Fruit fly (Drosophila melanogaster) whole organism, embryonic: ENCODE measurements around the gene Rrp1.

ENCODE experiments used
- CG1024 ChIP-seq: fragments of 200-800 bp; sonication (Bioruptor generic); IDR thresholded peaks from 2 replicates; pipeline ENCODE4 v1.3.6; 2022; ENCODE audit warnings: missing biosample characterization, missing genetic modification characterization
- CG10959 ChIP-seq: fragments of 200-800 bp; sonication (Bioruptor generic); IDR thresholded peaks from 2 replicates; pipeline ENCODE4 v1.3.6; 2022; ENCODE audit warnings: missing biosample characterization, missing genetic modification characterization
- CG12155 ChIP-seq: fragments of 200-800 bp; sonication (Bioruptor generic); optimal IDR thresholded peaks from 3 replicates; lab custom pipeline; 2016; ENCODE audit warnings: missing biosample characterization, missing genetic modification characterization
- CG14441 ChIP-seq: fragments of 200-800 bp; sonication (Bioruptor generic); IDR thresholded peaks from 2 replicates; pipeline ENCODE4 v1.3.6; 2022; ENCODE audit warnings: missing biosample characterization, missing genetic modification characterization
- CG15073 ChIP-seq: fragments of 200-800 bp; sonication (Bioruptor generic); optimal IDR thresholded peaks from 2 replicates; lab custom pipeline; 2016; ENCODE audit warnings: missing biosample characterization, missing genetic modification characterization
- CG1603 ChIP-seq: fragments of 200-800 bp; sonication (Bioruptor generic); optimal IDR thresholded peaks from 2 replicates; lab custom pipeline; 2019; ENCODE audit warnings: missing biosample characterization, mild to moderate bottlenecking, missing genetic modification characterization, moderate library complexity
- CG16813 ChIP-seq: fragments of 200-800 bp; sonication (Bioruptor generic); IDR thresholded peaks from 3 replicates; pipeline ENCODE4 v1.3.6; 2022; ENCODE audit warnings: missing biosample characterization, missing genetic modification characterization; ENCODE audit not compliant: partially characterized antibody
- CG2712 ChIP-seq: fragments of 200-800 bp; optimal IDR thresholded peaks from 3 replicates; lab custom pipeline; 2019; ENCODE audit warnings: missing biosample characterization, mild to moderate bottlenecking, missing genetic modification characterization, moderate library complexity
- CG32532 ChIP-seq: fragments of 200-800 bp; sonication (Bioruptor generic); IDR thresholded peaks from 2 replicates; pipeline ENCODE4 v1.3.6; 2022; ENCODE audit warnings: missing biosample characterization, missing genetic modification characterization
- CG33213 ChIP-seq: fragments of 200-800 bp; sonication (Bioruptor generic); optimal IDR thresholded peaks from 3 replicates; lab custom pipeline; 2016; ENCODE audit warnings: missing biosample characterization, missing genetic modification characterization
- CG6654 ChIP-seq: fragments of 200-800 bp; sonication (Bioruptor generic); optimal IDR thresholded peaks from 2 replicates; lab custom pipeline; 2017; ENCODE audit warnings: missing biosample characterization, mild to moderate bottlenecking, missing genetic modification characterization
- CG6791 ChIP-seq: fragments of 200-800 bp; sonication (Bioruptor generic); IDR thresholded peaks from 3 replicates; pipeline ENCODE4 v1.3.6; 2022; ENCODE audit warnings: missing biosample characterization, missing genetic modification characterization; ENCODE audit not compliant: partially characterized antibody
- CG7745 ChIP-seq: fragments of 200-800 bp; sonication (Bioruptor generic); optimal IDR thresholded peaks from 2 replicates; lab custom pipeline; 2018; ENCODE audit warnings: missing biosample characterization, mild to moderate bottlenecking, missing genetic modification characterization, moderate library complexity
- CG7786 ChIP-seq: fragments of 200-800 bp; sonication (Bioruptor generic); optimal IDR thresholded peaks from 2 replicates; lab custom pipeline; 2016; ENCODE audit warnings: missing biosample characterization, missing genetic modification characterization
- CG8924 ChIP-seq: fragments of 200-800 bp; optimal IDR thresholded peaks from 3 replicates; lab custom pipeline; 2019; ENCODE audit warnings: missing biosample characterization, mild to moderate bottlenecking, missing genetic modification characterization, moderate library complexity
- CG9817 ChIP-seq: fragments of 200-800 bp; sonication (Bioruptor generic); optimal IDR thresholded peaks from 2 replicates; lab custom pipeline; 2018; ENCODE audit warnings: missing biosample characterization, mild to moderate bottlenecking, missing genetic modification characterization, moderate library complexity
- Dip2 ChIP-seq: fragments of 200-800 bp; sonication (Bioruptor generic); IDR thresholded peaks from 2 replicates; pipeline ENCODE4 v1.3.6; 2022; ENCODE audit warnings: missing biosample characterization, missing genetic modification characterization
- Dip3 ChIP-seq: fragments of 200-800 bp; sonication (Bioruptor generic); optimal IDR thresholded peaks from 3 replicates; lab custom pipeline; 2016; ENCODE audit warnings: missing biosample characterization, missing genetic modification characterization
- Fer1 ChIP-seq: fragments of 200-800 bp; sonication (Bioruptor generic); optimal IDR thresholded peaks from 2 replicates; lab custom pipeline; 2017; ENCODE audit warnings: missing biosample characterization, mild to moderate bottlenecking, missing genetic modification characterization
- HmgZ ChIP-seq: fragments of 200-800 bp; sonication (Bioruptor generic); optimal IDR thresholded peaks from 2 replicates; lab custom pipeline; 2018; ENCODE audit warnings: missing biosample characterization, mild to moderate bottlenecking, missing genetic modification characterization
- Hsf ChIP-seq: fragments of 200-800 bp; sonication (Bioruptor generic); optimal IDR thresholded peaks from 3 replicates; lab custom pipeline; 2016; ENCODE audit warnings: missing biosample characterization, missing genetic modification characterization
- Oli ChIP-seq: fragments of 200-800 bp; sonication (Bioruptor generic); optimal IDR thresholded peaks from 2 replicates; lab custom pipeline; 2018; ENCODE audit warnings: missing biosample characterization, mild to moderate bottlenecking, missing genetic modification characterization, moderate library complexity
- Pdp1 ChIP-seq, 2 experiments: fragments of 200-800 bp; sonication (Bioruptor generic); optimal IDR thresholded peaks; 3 replicates each; lab custom pipeline; 2016; ENCODE audit warnings: missing biosample characterization in 2 of 2, missing genetic modification characterization in 2 of 2, mild to moderate bottlenecking in 1 of 2, moderate library complexity in 1 of 2
- Rfx ChIP-seq: fragments of 200-800 bp; sonication (Bioruptor generic); IDR thresholded peaks from 2 replicates; pipeline ENCODE4 v1.3.6; 2022; ENCODE audit warnings: missing biosample characterization, missing genetic modification characterization
- Tbp ChIP-seq: fragments of >200 bp; optimal IDR thresholded peaks from 2 replicates; lab custom pipeline; 2018; ENCODE audit warnings: missing biosample characterization, missing genetic modification characterization
- Xbp1 ChIP-seq: fragments of 200-800 bp; sonication (Bioruptor generic); optimal IDR thresholded peaks from 3 replicates; lab custom pipeline; 2016; ENCODE audit warnings: missing biosample characterization, mild to moderate bottlenecking, missing genetic modification characterization
- YL-1 ChIP-seq: fragments of 200-800 bp; sonication (Bioruptor generic); optimal IDR thresholded peaks from 3 replicates; lab custom pipeline; 2017; ENCODE audit warnings: missing biosample characterization, mild to moderate bottlenecking, missing genetic modification characterization
- corto ChIP-seq: fragments of 200-800 bp; sonication (Bioruptor generic); optimal IDR thresholded peaks from 2 replicates; lab custom pipeline; 2016; ENCODE audit warnings: missing biosample characterization, mild to moderate bottlenecking, missing genetic modification characterization, moderate library complexity
- crp ChIP-seq, 2 experiments: fragments of 200-800 bp; sonication (Bioruptor generic); optimal IDR thresholded peaks; 2 replicates in 1 of 2; 3 replicates in 1 of 2; lab custom pipeline; 2017; ENCODE audit warnings: missing biosample characterization in 2 of 2, missing genetic modification characterization in 2 of 2, mild to moderate bottlenecking in 1 of 2, moderate library complexity in 1 of 2
- disco-r ChIP-seq: fragments of 200-800 bp; sonication (Bioruptor generic); optimal IDR thresholded peaks from 2 replicates; lab custom pipeline; 2016; ENCODE audit warnings: missing biosample characterization, missing genetic modification characterization
- dm ChIP-seq: fragments of 200-800 bp; sonication (Bioruptor generic); optimal IDR thresholded peaks from 3 replicates; lab custom pipeline; 2016; ENCODE audit warnings: missing biosample characterization, missing genetic modification characterization
- emc ChIP-seq: fragments of 200-800 bp; sonication (Bioruptor generic); optimal IDR thresholded peaks from 2 replicates; lab custom pipeline; 2016; ENCODE audit warnings: missing biosample characterization, missing genetic modification characterization
- fd102C ChIP-seq: fragments of 200-800 bp; sonication (Bioruptor generic); optimal IDR thresholded peaks from 2 replicates; lab custom pipeline; 2018; ENCODE audit warnings: missing biosample characterization, mild to moderate bottlenecking, missing genetic modification characterization, moderate library complexity
- gcm2 ChIP-seq: fragments of 200-800 bp; sonication (Bioruptor generic); optimal IDR thresholded peaks from 2 replicates; lab custom pipeline; 2016; ENCODE audit warnings: missing biosample characterization, missing genetic modification characterization
- jumu ChIP-seq: fragments of 200-800 bp; sonication (Bioruptor generic); optimal IDR thresholded peaks from 3 replicates; lab custom pipeline; 2016; ENCODE audit warnings: missing biosample characterization, missing genetic modification characterization
- lbe ChIP-seq: fragments of 200-800 bp; sonication (Bioruptor generic); optimal IDR thresholded peaks from 2 replicates; lab custom pipeline; 2016; ENCODE audit warnings: missing biosample characterization, mild to moderate bottlenecking, missing genetic modification characterization
- oc ChIP-seq: fragments of 200-800 bp; sonication (Bioruptor generic); optimal IDR thresholded peaks from 2 replicates; lab custom pipeline; 2018; ENCODE audit warnings: missing biosample characterization, mild to moderate bottlenecking, missing genetic modification characterization, moderate library complexity
- pita ChIP-seq: fragments of 200-800 bp; sonication (Bioruptor generic); optimal IDR thresholded peaks from 2 replicates; lab custom pipeline; 2017; ENCODE audit warnings: missing biosample characterization, mild to moderate bottlenecking, missing genetic modification characterization
- pnt ChIP-seq: fragments of 200-800 bp; sonication (Bioruptor generic); optimal IDR thresholded peaks from 3 replicates; lab custom pipeline; 2016; ENCODE audit warnings: missing biosample characterization, missing genetic modification characterization
- rib ChIP-seq: fragments of 200-800 bp; sonication (Bioruptor generic); IDR thresholded peaks from 2 replicates; pipeline ENCODE4 v1.3.6; 2022; ENCODE audit warnings: missing biosample characterization, missing genetic modification characterization
- run ChIP-seq: fragments of 200-800 bp; sonication (Bioruptor generic); optimal IDR thresholded peaks from 3 replicates; lab custom pipeline; 2018; ENCODE audit warnings: missing biosample characterization, mild to moderate bottlenecking, missing genetic modification characterization
- ssp ChIP-seq: fragments of 200-800 bp; sonication (Bioruptor generic); IDR thresholded peaks from 2 replicates; pipeline ENCODE4 v1.3.6; 2022; ENCODE audit warnings: missing biosample characterization, missing genetic modification characterization
- stc ChIP-seq: fragments of 200-800 bp; sonication (Bioruptor generic); IDR thresholded peaks from 2 replicates; pipeline ENCODE4 v1.3.6; 2022; ENCODE audit warnings: missing biosample characterization, missing genetic modification characterization
- sug ChIP-seq: fragments of 200-800 bp; optimal IDR thresholded peaks from 2 replicates; lab custom pipeline; 2019; ENCODE audit warnings: missing biosample characterization, mild to moderate bottlenecking, missing genetic modification characterization, moderate library complexity
- tgo ChIP-seq: fragments of 200-800 bp; sonication (Bioruptor generic); IDR thresholded peaks from 3 replicates; pipeline ENCODE4 v1.3.6; 2022; ENCODE audit warnings: missing biosample characterization, missing genetic modification characterization
- trem ChIP-seq: fragments of 200-800 bp; optimal IDR thresholded peaks from 3 replicates; lab custom pipeline; 2019; ENCODE audit warnings: missing biosample characterization, mild to moderate bottlenecking, missing genetic modification characterization, moderate library complexity

Rrp1 gene

DNA sequence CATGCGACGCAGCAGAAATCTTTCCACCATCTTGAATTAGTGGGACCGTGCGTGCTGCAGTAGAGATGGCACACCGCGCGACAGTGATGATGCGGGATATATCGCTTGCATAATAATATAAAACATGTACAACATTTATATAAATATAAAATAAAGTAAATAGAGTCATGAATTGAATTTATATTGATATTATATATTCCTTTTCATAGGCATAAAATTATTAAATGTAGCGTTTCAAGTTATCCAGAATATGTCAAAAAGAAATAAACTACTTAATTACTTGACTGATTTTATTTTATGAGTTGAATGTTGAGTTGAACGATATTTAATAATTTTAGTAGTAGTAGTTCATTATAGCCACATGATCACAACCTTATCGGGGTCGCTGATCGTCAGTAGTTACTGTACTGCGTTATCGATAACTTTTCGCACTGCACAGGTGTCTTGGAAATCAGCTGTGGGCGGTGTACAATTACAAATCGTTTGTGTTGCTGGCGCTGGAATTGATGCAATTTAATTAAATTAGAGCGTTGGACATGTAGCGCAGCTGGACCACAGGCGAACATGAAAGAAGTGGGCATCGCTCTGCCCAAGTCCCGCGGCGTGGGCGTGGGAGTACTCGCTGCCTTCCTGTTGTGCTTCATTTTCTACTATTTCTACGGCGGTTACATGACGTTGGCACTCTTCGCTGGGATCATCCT, 15.5 kb upstream of the Rrp1 start, which contains the start of the genes Chd1 and Bem46 (continued):
- TF ChIP-seq CG10959 (GFP tag; lab: Robert Waterston, UW) (0 out of 2 replicates have a peak, but pooled peaks have one; percentile 33), CG6791 (GFP tag; lab: Robert Waterston, UW) (peak; percentile 29; the same call in 1 of the 3 replicates), run (tag; lab: Kevin White, UChicago) (peak; percentile 26), emc (GFP tag; lab: Kevin White, UChicago) (peak; percentile 51), CG15073 (no peak), tgo (peak; percentile 85), Xbp1 (GFP tag; lab: Kevin White, UChicago) (peak; percentile 91), CG7786 (GFP tag; lab: Kevin White, UChicago) (peak; percentile 76), CG7745 (tag; lab: Kevin White, UChicago) (no peak), jumu (GFP tag; lab: Kevin White, UChicago) (peak; percentile 69), CG16813 (GFP tag; lab: Robert Waterston, UW) (peak; percentile 27; the same call in 1 of the 3 replicates), corto (GFP tag; lab: Kevin White, UChicago) (no peak), CG1024 (0 out of 2 replicates have a peak, but pooled peaks have one; percentile 7), CG12155 (GFP tag; lab: Kevin White, UChicago) (peak; percentile 88), lbe (GFP tag; lab: Kevin White, UChicago) (peak; percentile 36), pnt (GFP tag; lab: Kevin White, UChicago) (peak; percentile 74), gcm2 (GFP tag; lab: Kevin White, UChicago) (peak; percentile 52)
- TF ChIP-seq, all 482 proteins: peak for 353

DNA sequence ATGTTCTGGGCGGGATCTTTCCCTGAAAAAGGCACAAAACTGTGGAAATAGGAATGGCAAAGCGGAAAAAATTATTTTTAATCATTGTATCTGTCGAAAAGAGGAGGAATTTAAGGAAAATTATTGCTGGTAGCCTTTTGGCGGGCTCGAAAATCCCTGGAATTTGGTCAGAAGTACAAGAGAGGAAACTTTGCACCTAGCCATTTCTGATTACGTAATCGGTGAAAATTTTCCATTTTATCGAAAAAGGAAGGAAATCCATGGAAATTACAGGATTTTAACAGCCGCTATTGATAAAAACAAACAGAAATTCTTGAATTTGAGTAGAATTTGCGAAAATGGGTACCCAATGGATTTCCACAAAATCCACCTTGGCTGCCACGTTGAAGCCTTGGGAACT, 14.5 kb upstream of the Rrp1 start:
- TF ChIP-seq disco-r (GFP tag; lab: Kevin White, UChicago), result no peak
- no peak for TF ChIP-seq sug
- no peak for TF ChIP-seq Fer1 (GFP tag; lab: Kevin White, UChicago)
- TF ChIP-seq Pdp1 (GFP tag; optimal IDR thresholded peaks at IDR 0.05; lab: Kevin White, UChicago), result peak in 1 of 2 experiments; percentile 92

DNA sequence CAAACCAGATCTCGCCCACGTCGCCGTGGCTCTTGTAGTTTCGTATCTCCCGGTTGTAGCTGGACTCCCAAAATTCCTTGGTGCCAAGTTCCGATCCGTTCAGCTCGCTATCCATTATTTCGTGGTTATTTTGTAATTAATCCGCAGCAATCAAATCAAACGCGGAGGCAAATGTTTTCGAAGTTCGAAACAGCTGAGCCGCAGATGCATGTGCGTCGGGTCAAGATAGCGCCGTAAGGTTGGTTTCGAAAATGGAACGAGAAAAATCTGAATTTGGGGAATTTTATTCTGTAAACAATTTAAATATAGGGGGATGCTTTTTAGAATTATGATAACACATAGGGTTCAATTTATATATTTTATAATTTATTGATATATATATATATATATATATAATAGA, 6.8 kb upstream of the Rrp1 start, which contains the start of gene CG9643:
TSS of gene CG9643 (minus strand) at position 198 of the 400 bp plus-strand sequence.
- TF ChIP-seq fd102C (no peak), Oli (tag; lab: Kevin White, UChicago) (no peak), Dip2 (GFP tag; lab: Robert Waterston, UW) (no peak), Hsf (no peak), pita (no peak), pnt (GFP tag; lab: Kevin White, UChicago) (no peak), crp (GFP tag; optimal IDR thresholded peaks at IDR 0.05; lab: Kevin White, UChicago) (peak; percentile 87 to 97), stc (GFP tag; lab: Robert Waterston, UW) (no peak), CG32532 (GFP tag; lab: Robert Waterston, UW) (no peak), rib (GFP tag; lab: Robert Waterston, UW) (no peak), Rfx (GFP tag; lab: Robert Waterston, UW) (no peak), YL-1 (peak; percentile 80), CG33213 (GFP tag; lab: Kevin White, UChicago) (no peak), oc (tag; lab: Kevin White, UChicago) (no peak), CG1603 (peak; percentile 100), trem (peak; percentile 46), ssp (no peak), Tbp (GFP tag; lab: Kevin White, UChicago) (no peak), CG2712 (tag; lab: Kevin White, UChicago) (no peak), CG7786 (GFP tag; lab: Kevin White, UChicago) (no peak), HmgZ (peak; percentile 7), Dip3 (no peak), CG14441 (no peak), CG8924 (tag; lab: Kevin White, UChicago) (peak; percentile 44), corto (GFP tag; lab: Kevin White, UChicago) (no peak), CG6654 (GFP tag; lab: Kevin White, UChicago) (no peak), CG9817 (tag; lab: Kevin White, UChicago) (no peak), CG1024 (0 out of 2 replicates have a peak, but pooled peaks have one; percentile 11), dm (no peak)
